Fruit fly (Drosophila melanogaster): Measurements from ENCODE around the gene CG5888.

The CG5888 gene

dm6 chr2L:16448451-16449206, at the start of gene CG5888 (continued):
- TF ChIP-seq Dp (GFP tag; optimal IDR thresholded peaks at IDR 0.05), result no peak
- TF ChIP-seq nau (GFP tag; optimal IDR thresholded peaks at IDR 0.05), result no peak
- TF ChIP-seq Xrp1 (GFP tag; IDR thresholded peaks at IDR 0.05), result peak; percentile 78
- peak; percentile 84 for TF ChIP-seq Sox100B (GFP tag; optimal IDR thresholded peaks at IDR 0.05)
- no peak for TF ChIP-seq CG7928 (GFP tag; optimal IDR thresholded peaks at IDR 0.05)
- no peak for TF ChIP-seq CG3726 (GFP tag; IDR thresholded peaks at IDR 0.05)
- TF ChIP-seq shn (GFP tag; optimal IDR thresholded peaks at IDR 0.05), result no peak
- TF ChIP-seq CG12299 (tag; optimal IDR thresholded peaks at IDR 0.05), result no peak
- TF ChIP-seq Atf6 (GFP tag; IDR thresholded peaks at IDR 0.05), result no peak
- TF ChIP-seq ranshi (GFP tag; IDR thresholded peaks at IDR 0.05), result no peak; the same call in 1 of the 2 replicates
- no peak for TF ChIP-seq CkIIα-i1 (GFP tag; IDR thresholded peaks at IDR 0.05)
- no peak for TF ChIP-seq CG7786 (GFP tag; optimal IDR thresholded peaks at IDR 0.05)
- peak; percentile 45 for TF ChIP-seq CG17359 (tag; optimal IDR thresholded peaks at IDR 0.05)
- no peak for TF ChIP-seq CG42726 (GFP tag; IDR thresholded peaks at IDR 0.05; ENCODE audit: partially characterized antibody)
- TF ChIP-seq CG2129 (GFP tag; IDR thresholded peaks at IDR 0.05; ENCODE audit: partially characterized antibody), result no peak
- TF ChIP-seq sens (GFP tag), result peak; percentile 63
- TF ChIP-seq rib (GFP tag; IDR thresholded peaks at IDR 0.05), result no peak
- peak; percentile 76 for TF ChIP-seq CG15269 (tag; optimal IDR thresholded peaks at IDR 0.05)
- TF ChIP-seq btn (GFP tag; optimal IDR thresholded peaks at IDR 0.05), result no peak
- peak; percentile 16 for TF ChIP-seq lbe (GFP tag; optimal IDR thresholded peaks at IDR 0.05)
- peak; percentile 20; the same call in 1 of the 2 replicates for TF ChIP-seq Rx (GFP tag; IDR thresholded peaks at IDR 0.05)
- TF ChIP-seq Atf-2 (GFP tag; optimal IDR thresholded peaks at IDR 0.05), result no peak
- TF ChIP-seq HLH4C (GFP tag; IDR thresholded peaks at IDR 0.05; ENCODE audit: partially characterized antibody), result no peak
- peak; percentile 28 for TF ChIP-seq tin (GFP tag; optimal IDR thresholded peaks at IDR 0.05)
- no peak for TF ChIP-seq pb (GFP tag; optimal IDR thresholded peaks at IDR 0.05)
- TF ChIP-seq Dip2 (GFP tag; IDR thresholded peaks at IDR 0.05), result no peak
- TF ChIP-seq CG2120 (GFP tag; optimal IDR thresholded peaks at IDR 0.05), result peak; percentile 10
- no peak for TF ChIP-seq wek (GFP tag; optimal IDR thresholded peaks at IDR 0.05)
- TF ChIP-seq wdn (GFP tag; IDR thresholded peaks at IDR 0.05), result peak; percentile 51; the same call in 1 of the 2 replicates
- TF ChIP-seq unc-4 (GFP tag; IDR thresholded peaks at IDR 0.05; ENCODE audit: partially characterized antibody), result no peak
- TF ChIP-seq CG10267 (tag; optimal IDR thresholded peaks at IDR 0.05), result peak; percentile 65
- no peak for TF ChIP-seq disco-r (GFP tag; optimal IDR thresholded peaks at IDR 0.05)
- TF ChIP-seq CG4328 (GFP tag; optimal IDR thresholded peaks at IDR 0.05), result no peak
- no peak for TF ChIP-seq abd-A (tag; optimal IDR thresholded peaks at IDR 0.05)
- TF ChIP-seq Ssrp (tag; optimal IDR thresholded peaks at IDR 0.05), result no peak
- peak; percentile 56 for TF ChIP-seq CG2202 (tag; optimal IDR thresholded peaks at IDR 0.05)
- TF ChIP-seq CG17829 (tag; optimal IDR thresholded peaks at IDR 0.05), result peak; percentile 71
- peak; percentile 57 for TF ChIP-seq CG15696 (tag; optimal IDR thresholded peaks at IDR 0.05)
- no peak for TF ChIP-seq CG10462 (GFP tag; optimal IDR thresholded peaks at IDR 0.05)
- no peak for TF ChIP-seq corto (GFP tag; optimal IDR thresholded peaks at IDR 0.05)
- TF ChIP-seq CG4707 (GFP tag; optimal IDR thresholded peaks at IDR 0.05), result no peak
- no peak for TF ChIP-seq NK7.1 (GFP tag; optimal IDR thresholded peaks at IDR 0.05)
- TF ChIP-seq caup (GFP tag; optimal IDR thresholded peaks at IDR 0.05; ENCODE audit: severe bottlenecking), result peak; percentile 59
- peak; percentile 44 for TF ChIP-seq CG3281 (GFP tag; optimal IDR thresholded peaks at IDR 0.05)
- no peak for TF ChIP-seq NFAT (GFP tag; IDR thresholded peaks at IDR 0.05)
- TF ChIP-seq maf-S (GFP tag; optimal IDR thresholded peaks at IDR 0.05), result no peak
- TF ChIP-seq CG13287 (GFP tag; IDR thresholded peaks at IDR 0.05; ENCODE audit: partially characterized antibody), result no peak
- no peak for TF ChIP-seq CG4617 (GFP tag; optimal IDR thresholded peaks at IDR 0.05; ENCODE audit: borderline replicate concordance)
- no peak for TF ChIP-seq slou (GFP tag; optimal IDR thresholded peaks at IDR 0.05)
